Worm (Caenorhabditis elegans) whole organism, L1 larva: Measurements from ENCODE around the gene chdh-1.

ENCODE experiments used
- C16A3.4 ChIP-seq: fragments of 150-350 bp; optimal IDR thresholded peaks from 2 replicates; lab custom pipeline; 2014; ENCODE audit warnings: missing biosample characterization, missing genetic modification characterization
- F16B12.6 ChIP-seq: fragments of 150-350 bp; optimal IDR thresholded peaks from 2 replicates; lab custom pipeline; 2014; ENCODE audit warnings: missing biosample characterization, missing genetic modification characterization
- Y116A8C.19 ChIP-seq: sonication (generic microtip); optimal IDR thresholded peaks from 2 replicates; lab custom pipeline; 2016; ENCODE audit warnings: missing compliant biosample characterization, missing genetic modification characterization, borderline replicate concordance
- alr-1 ChIP-seq: fragments of 200-800 bp; sonication (Bioruptor generic); optimal IDR thresholded peaks from 2 replicates; lab custom pipeline; 2018; ENCODE audit warnings: borderline replicate concordance, mild to moderate bottlenecking, missing genetic modification characterization, missing compliant biosample characterization
- aly-2 ChIP-seq: fragments of 150-350 bp; optimal IDR thresholded peaks from 2 replicates; lab custom pipeline; 2014; ENCODE audit warnings: missing biosample characterization, missing genetic modification characterization
- blmp-1 ChIP-seq: fragments of 150-350 bp; optimal IDR thresholded peaks from 2 replicates; lab custom pipeline; 2014; ENCODE audit warnings: missing biosample characterization, missing genetic modification characterization
- ceh-82 ChIP-seq, 3 experiments: fragments of 150-350 bp in 1 of 3; sonication (generic microtip) in 2 of 3; optimal IDR thresholded peaks; 2 replicates each; lab custom pipeline; 2014 to 2017; ENCODE audit warnings: missing biosample characterization in 3 of 3, missing genetic modification characterization in 3 of 3
- ceh-88 ChIP-seq: fragments of 200-800 bp; sonication (Bioruptor generic); IDR thresholded peaks from 2 replicates; pipeline ENCODE4 v1.3.6; 2022; ENCODE audit warnings: missing genetic modification characterization, missing compliant biosample characterization
- dpl-1 ChIP-seq, 3 experiments: fragments of 150-350 bp in 2 of 3; sonication (generic microtip) in 1 of 3; optimal IDR thresholded peaks; 2 replicates each; lab custom pipeline; 2014 to 2017; ENCODE audit warnings: missing biosample characterization in 3 of 3, missing genetic modification characterization in 3 of 3, missing genetic modification reagents in 3 of 3
- efl-1 ChIP-seq, 4 experiments: fragments of 150-350 bp; optimal IDR thresholded peaks in 3 of 4; peaks in 1 of 4; 1 replicate in 1 of 4; 2 replicates in 3 of 4; lab custom pipeline; 2014; ENCODE audit warnings: missing biosample characterization in 2 of 4, missing genetic modification characterization in 2 of 4, missing genetic modification reagents in 2 of 4
- egl-27 ChIP-seq, 2 experiments: fragments of 150-350 bp in 1 of 2; sonication (generic microtip); optimal IDR thresholded peaks; 3 replicates each; lab custom pipeline; 2017 to 2018; ENCODE audit warnings: missing biosample characterization in 2 of 2, missing genetic modification characterization in 2 of 2, missing genetic modification reagents in 2 of 2
- elt-2 ChIP-seq: sonication (generic microtip); optimal IDR thresholded peaks from 2 replicates; lab custom pipeline; 2016; ENCODE audit warnings: missing genetic modification characterization, mild to moderate bottlenecking, inconsistent platforms, missing compliant biosample characterization, missing genetic modification reagents
- elt-3 ChIP-seq, 6 experiments: fragments of 150-350 bp in 1 of 6; sonication (generic microtip); optimal IDR thresholded peaks; 2 replicates each; lab custom pipeline; 2017 to 2018; ENCODE audit warnings: missing biosample characterization in 6 of 6, missing genetic modification characterization in 6 of 6, inconsistent platforms in 1 of 6
- ets-5 ChIP-seq: fragments of 200-800 bp; sonication (Bioruptor generic); IDR thresholded peaks from 2 replicates; pipeline ENCODE4 v1.3.6; 2022; ENCODE audit warnings: missing genetic modification characterization, missing compliant biosample characterization
- fkh-10 ChIP-seq: sonication (generic microtip); optimal IDR thresholded peaks from 2 replicates; lab custom pipeline; 2017; ENCODE audit warnings: missing biosample characterization, missing genetic modification reagents, missing genetic modification characterization
- fkh-4 ChIP-seq: sonication (generic microtip); optimal IDR thresholded peaks from 2 replicates; lab custom pipeline; 2016; ENCODE audit warnings: missing compliant biosample characterization, missing genetic modification characterization, borderline replicate concordance
- fos-1 ChIP-seq: fragments of 150-350 bp; optimal IDR thresholded peaks from 2 replicates; lab custom pipeline; 2014; ENCODE audit warnings: missing biosample characterization, missing genetic modification characterization
- grh-1 ChIP-seq: fragments of 200-800 bp; sonication (Bioruptor generic); IDR thresholded peaks from 2 replicates; pipeline ENCODE4 v1.3.6; 2022; ENCODE audit warnings: missing genetic modification reagents, missing genetic modification characterization, missing compliant biosample characterization
- hlh-4 ChIP-seq: sonication (generic microtip); optimal IDR thresholded peaks from 2 replicates; lab custom pipeline; 2016; ENCODE audit warnings: mild to moderate bottlenecking, missing genetic modification characterization, missing compliant biosample characterization
- jun-1 ChIP-seq: fragments of 150-350 bp; optimal IDR thresholded peaks from 2 replicates; lab custom pipeline; 2014; ENCODE audit warnings: missing biosample characterization, missing genetic modification reagents, missing genetic modification characterization
- lin-14 ChIP-seq: fragments of 200-800 bp; sonication (Bioruptor generic); optimal IDR thresholded peaks from 2 replicates; lab custom pipeline; 2018; ENCODE audit warnings: mild to moderate bottlenecking, missing genetic modification characterization, moderate library complexity, missing compliant biosample characterization
- lin-15B ChIP-seq: fragments of 150-350 bp; sonication (generic microtip); optimal IDR thresholded peaks from 3 replicates; lab custom pipeline; 2014; ENCODE audit warnings: missing biosample characterization, missing genetic modification characterization
- lin-35 ChIP-seq, 2 experiments: fragments of 150-350 bp; optimal IDR thresholded peaks; 2 replicates each; lab custom pipeline; 2014; ENCODE audit warnings: missing biosample characterization in 2 of 2, missing genetic modification characterization in 2 of 2, missing genetic modification reagents in 2 of 2
- lsy-2 ChIP-seq, 2 experiments: fragments of 150-350 bp; optimal IDR thresholded peaks; 2 replicates each; lab custom pipeline; 2014; ENCODE audit warnings: missing biosample characterization in 2 of 2, missing genetic modification characterization in 2 of 2
- mep-1 ChIP-seq: fragments of 150-350 bp; optimal IDR thresholded peaks from 2 replicates; lab custom pipeline; 2014; ENCODE audit warnings: missing biosample characterization, missing genetic modification characterization
- nhr-12 ChIP-seq: sonication (generic microtip); optimal IDR thresholded peaks from 2 replicates; lab custom pipeline; 2017; ENCODE audit warnings: missing biosample characterization, missing genetic modification characterization
- nhr-19 ChIP-seq: fragments of 200-800 bp; sonication (Bioruptor generic); conservative IDR thresholded peaks from 2 replicates; pipeline ENCODE4 v1.3.6; 2022; ENCODE audit warnings: missing genetic modification characterization, missing compliant biosample characterization
- nhr-20 ChIP-seq: sonication (generic microtip); optimal IDR thresholded peaks from 2 replicates; lab custom pipeline; 2016; ENCODE audit warnings: mild to moderate bottlenecking, missing genetic modification characterization, missing compliant biosample characterization
- nhr-28 ChIP-seq: fragments of 150-350 bp; optimal IDR thresholded peaks from 2 replicates; lab custom pipeline; 2014; ENCODE audit warnings: missing biosample characterization, missing genetic modification characterization
- nhr-47 ChIP-seq: sonication (generic microtip); optimal IDR thresholded peaks from 2 replicates; lab custom pipeline; 2016; ENCODE audit warnings: mild to moderate bottlenecking, missing genetic modification characterization, moderate library complexity, missing compliant biosample characterization
- nhr-71 ChIP-seq: sonication (generic microtip); optimal IDR thresholded peaks from 2 replicates; lab custom pipeline; 2016; ENCODE audit warnings: mild to moderate bottlenecking, missing genetic modification characterization, moderate library complexity, missing compliant biosample characterization
- nhr-77 ChIP-seq: fragments of 150-350 bp; optimal IDR thresholded peaks from 2 replicates; lab custom pipeline; 2014; ENCODE audit warnings: missing biosample characterization, missing genetic modification characterization
- rnt-1 ChIP-seq: sonication (generic microtip); optimal IDR thresholded peaks from 2 replicates; lab custom pipeline; 2016; ENCODE audit warnings: mild to moderate bottlenecking, missing genetic modification characterization, moderate library complexity, missing compliant biosample characterization
- skn-1 ChIP-seq: fragments of 150-350 bp; optimal IDR thresholded peaks from 2 replicates; lab custom pipeline; 2014; ENCODE audit warnings: missing biosample characterization, missing genetic modification characterization
- sox-4 ChIP-seq: sonication (generic microtip); optimal IDR thresholded peaks from 2 replicates; lab custom pipeline; 2016; ENCODE audit warnings: missing genetic modification characterization, missing compliant biosample characterization
- swsn-7 ChIP-seq: sonication (generic microtip); optimal IDR thresholded peaks from 2 replicates; lab custom pipeline; 2016; ENCODE audit warnings: missing genetic modification characterization, missing compliant biosample characterization
- unc-30 ChIP-seq: sonication (generic microtip); optimal IDR thresholded peaks from 2 replicates; lab custom pipeline; 2017; ENCODE audit warnings: missing biosample characterization, missing genetic modification characterization
- unc-62 ChIP-seq: fragments of 150-350 bp; optimal IDR thresholded peaks from 2 replicates; lab custom pipeline; 2014; ENCODE audit warnings: missing biosample characterization, missing genetic modification reagents, missing genetic modification characterization
- xbp-1 ChIP-seq: sonication (generic microtip); optimal IDR thresholded peaks from 2 replicates; lab custom pipeline; 2016; ENCODE audit warnings: missing genetic modification characterization, missing compliant biosample characterization
- zip-4 ChIP-seq: fragments of 200-800 bp; sonication (Bioruptor generic); optimal IDR thresholded peaks from 2 replicates; lab custom pipeline; 2018; ENCODE audit warnings: mild to moderate bottlenecking, missing genetic modification characterization, moderate library complexity, missing compliant biosample characterization
- ztf-4 ChIP-seq: fragments of 150-350 bp; optimal IDR thresholded peaks from 2 replicates; lab custom pipeline; 2014; ENCODE audit warnings: missing biosample characterization, missing genetic modification characterization

chdh-1 gene

DNA sequence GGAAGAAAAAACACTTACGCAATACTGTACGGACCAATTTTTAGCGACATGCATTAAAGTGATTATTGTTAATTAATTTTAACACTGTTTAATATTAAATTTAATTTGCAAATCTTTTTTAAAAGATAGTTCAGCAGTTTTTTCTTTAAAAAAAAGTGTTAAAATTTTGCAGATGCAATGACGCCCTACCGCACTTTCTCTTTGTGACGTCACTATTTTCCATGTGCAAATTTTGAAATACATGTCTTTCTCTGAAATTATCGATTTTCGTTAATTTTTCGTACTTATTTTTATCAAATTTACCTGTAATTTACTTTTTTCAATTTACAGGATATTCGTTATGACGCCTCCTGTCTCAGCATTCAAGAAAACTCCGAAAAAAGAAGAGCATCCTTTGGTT is 37.2 kb downstream of the chdh-1 start, which contains the start of the genes piga-1 and eif-2Bepsilon:
TSS of gene piga-1 (minus strand) at position 174 of the 400 bp plus-strand sequence.
TSS of gene eif-2Bepsilon (plus strand) at position 331 of the 400 bp plus-strand sequence.
- TF ChIP-seq ceh-88 (GFP tag; lab: Robert Waterston, UW) (no peak), hlh-4 (tag; lab: Kevin White, UChicago) (no peak), fos-1 (tag; lab: Kevin White, UChicago) (no peak), nhr-28 (tag; lab: Kevin White, UChicago) (no peak), nhr-47 (tag; lab: Kevin White, UChicago) (peak; percentile 28), nhr-19 (GFP tag; lab: Robert Waterston, UW) (0 out of 2 replicates have a peak, but pooled peaks have one; percentile 4), F16B12.6 (tag; lab: Kevin White, UChicago) (peak; percentile 32), lin-35 (GFP tag; optimal IDR thresholded peaks at IDR 0.05; lab: Kevin White, UChicago) (peak; percentile 47 to 55), nhr-12 (tag; lab: Kevin White, UChicago) (no peak), ceh-82 (tag; optimal IDR thresholded peaks at IDR 0.05; lab: Kevin White, UChicago) (peak in 2 of 3 experiments; percentile 11 to 41), egl-27 (tag; optimal IDR thresholded peaks at IDR 0.05; lab: Kevin White, UChicago) (no peak), sox-4 (no peak), xbp-1 (tag; lab: Kevin White, UChicago) (peak; percentile 69), dpl-1 (GFP tag; optimal IDR thresholded peaks at IDR 0.05; lab: Kevin White, UChicago) (peak; percentile 31 to 63 (median 35)), fkh-4 (tag; lab: Kevin White, UChicago) (no peak), grh-1 (GFP tag; lab: Robert Waterston, UW) (no peak), unc-30 (tag; lab: Kevin White, UChicago) (no peak), mep-1 (peak; percentile 72), lsy-2 (tag; optimal IDR thresholded peaks at IDR 0.05; lab: Kevin White, UChicago) (peak in 1 of 2 experiments; percentile 71), lin-15B (tag; lab: Kevin White, UChicago) (peak; percentile 30), lin-14 (GFP tag; lab: Kevin White, UChicago) (peak; percentile 63), Y116A8C.19 (tag; lab: Kevin White, UChicago) (no peak), C16A3.4 (peak; percentile 46), zip-4 (GFP tag; lab: Kevin White, UChicago) (no peak), fkh-10 (GFP tag; lab: Kevin White, UChicago) (no peak), aly-2 (tag; lab: Kevin White, UChicago) (no peak), skn-1 (peak; percentile 59), elt-2 (tag; lab: Kevin White, UChicago) (no peak), nhr-77 (tag; lab: Kevin White, UChicago) (no peak), nhr-20 (peak; percentile 33), swsn-7 (tag; lab: Kevin White, UChicago) (peak; percentile 16), efl-1 (optimal IDR thresholded peaks at IDR 0.05; lab: Kevin White, UChicago) (peak; percentile 52 to 58), efl-1 (GFP tag; optimal IDR thresholded peaks at IDR 0.05 in 1 of 2; lab: Kevin White, UChicago) (peak; percentile 57 to 92), blmp-1 (no peak), nhr-71 (no peak)

- TF ChIP-seq swsn-7 (tag; lab: Kevin White, UChicago) (no peak), hlh-4 (tag; lab: Kevin White, UChicago) (no peak), ztf-4 (tag; lab: Kevin White, UChicago) (no peak), unc-62 (GFP tag; lab: Kevin White, UChicago) (no peak)
- TF ChIP-seq, all 84 proteins: peak for 0
Observed at ce11 chrII:8658835-8659234, 39.9 kb downstream of the chdh-1 start, which contains the start of gene atg-10. Gene atg-10 (plus strand): TSS chrII:8659135.

- TF ChIP-seq fos-1 (tag; lab: Kevin White, UChicago), result no peak
- no peak for TF ChIP-seq nhr-77 (tag; lab: Kevin White, UChicago)
- TF ChIP-seq dpl-1 (GFP tag; optimal IDR thresholded peaks at IDR 0.05; lab: Kevin White, UChicago), result peak in 2 of 3 experiments; percentile 4 to 8
- no peak for TF ChIP-seq ets-5 (GFP tag; lab: Robert Waterston, UW)
- TF ChIP-seq lin-14 (GFP tag; lab: Kevin White, UChicago), result peak; percentile 72
- peak; percentile 59 for TF ChIP-seq mep-1
- TF ChIP-seq grh-1 (GFP tag; lab: Robert Waterston, UW), result no peak
- TF ChIP-seq C16A3.4, result peak; percentile 52
- peak; percentile 58 for TF ChIP-seq nhr-20
- TF ChIP-seq F16B12.6 (tag; lab: Kevin White, UChicago), result peak; percentile 13
- peak in 1 of 2 experiments; percentile 58 for TF ChIP-seq lin-35 (GFP tag; optimal IDR thresholded peaks at IDR 0.05; lab: Kevin White, UChicago)
- peak in 2 of 6 experiments; percentile 44 to 91 for TF ChIP-seq elt-3 (tag; optimal IDR thresholded peaks at IDR 0.05; lab: Kevin White, UChicago)
- no peak for TF ChIP-seq alr-1
- TF ChIP-seq rnt-1 (tag; lab: Kevin White, UChicago), result peak; percentile 30
- no peak for TF ChIP-seq jun-1 (tag; lab: Kevin White, UChicago)
- peak in 1 of 2 experiments; percentile 17 for TF ChIP-seq efl-1 (optimal IDR thresholded peaks at IDR 0.05; lab: Kevin White, UChicago)
- peak in 1 of 2 experiments; percentile 92 for TF ChIP-seq efl-1 (GFP tag; optimal IDR thresholded peaks at IDR 0.05 in 1 of 2; lab: Kevin White, UChicago)
- no peak for TF ChIP-seq ceh-82 (tag; optimal IDR thresholded peaks at IDR 0.05; lab: Kevin White, UChicago)
Observed at ce11 chrII:8650644-8651159, 48.0 kb downstream of the chdh-1 start, which contains the start of gene pyr-1. Gene pyr-1 (plus strand): TSS chrII:8651109.
